Fruit fly (Drosophila melanogaster) Kc167 (cell line): ENCODE results near the gene twy.

Experiments used
- Myc ChIP-seq: fragments of >200 bp; optimal IDR thresholded peaks from 2 replicates; lab custom pipeline; 2017; ENCODE audit warnings: missing external identifiers
- psq ChIP-seq: fragments of >200 bp; optimal IDR thresholded peaks from 2 replicates; lab custom pipeline; 2017; ENCODE audit warnings: missing external identifiers

DNA sequence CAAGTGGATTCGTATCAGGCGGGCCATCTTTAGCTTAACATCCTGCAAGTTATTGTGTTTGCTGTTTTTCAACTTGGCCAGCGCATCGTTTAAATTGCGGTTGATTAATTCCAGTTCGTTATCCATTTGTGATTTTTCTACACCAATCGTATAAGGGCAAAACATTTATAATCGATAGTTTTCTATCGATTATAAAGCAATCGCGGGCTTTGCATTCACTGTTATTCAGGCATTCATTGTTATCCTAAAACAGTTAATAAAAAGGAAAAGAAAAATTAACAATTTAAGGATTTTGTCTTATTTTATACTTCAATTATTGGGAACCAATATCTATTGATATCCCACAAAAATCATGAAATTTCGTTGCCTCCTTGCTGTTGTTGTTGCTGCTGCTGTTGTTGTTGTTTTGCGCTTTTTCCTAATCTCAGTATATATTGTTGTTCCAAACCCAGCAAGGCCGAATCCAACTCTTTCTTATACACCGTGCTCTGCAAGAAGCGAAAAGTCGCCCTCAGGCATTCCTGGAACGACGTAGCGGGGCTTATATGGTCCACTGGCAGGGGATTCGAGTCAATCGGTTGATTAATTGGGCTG lies 32.6 kb upstream of the twy start, which contains the start of gene CG32095:
- TF ChIP-seq Myc (lab: Kevin White, UChicago) (no peak), psq (lab: Kevin White, UChicago) (no peak)
